Fruit fly (Drosophila melanogaster) whole organism, prepupa: Measurements from ENCODE around the gene noc.

Experiments
- CG10631 ChIP-seq: fragments of 200-800 bp; sonication (Bioruptor generic); optimal IDR thresholded peaks from 2 replicates; lab custom pipeline; 2016; ENCODE audit warnings: missing biosample characterization, missing genetic modification characterization
- CG10669 ChIP-seq: fragments of 200-800 bp; sonication (Bioruptor generic); optimal IDR thresholded peaks from 3 replicates; lab custom pipeline; 2018; ENCODE audit warnings: missing biosample characterization, mild to moderate bottlenecking, missing genetic modification characterization, moderate library complexity
- CG11762 ChIP-seq: fragments of 200-800 bp; sonication (Bioruptor generic); optimal IDR thresholded peaks from 3 replicates; lab custom pipeline; 2016; ENCODE audit warnings: missing biosample characterization, missing genetic modification characterization; ENCODE audit not compliant: insufficient read depth
- CG15336 ChIP-seq: fragments of 200-800 bp; sonication (Bioruptor generic); IDR thresholded peaks from 2 replicates; pipeline ENCODE4 v1.3.6; 2022; ENCODE audit warnings: missing biosample characterization, missing genetic modification characterization
- CG1621 ChIP-seq: fragments of 200-800 bp; sonication (Bioruptor generic); optimal IDR thresholded peaks from 3 replicates; lab custom pipeline; 2018; ENCODE audit warnings: missing biosample characterization, mild to moderate bottlenecking, missing genetic modification characterization
- CG16779 ChIP-seq: fragments of 200-800 bp; sonication (Bioruptor generic); optimal IDR thresholded peaks from 3 replicates; lab custom pipeline; 2017; ENCODE audit warnings: missing biosample characterization, mild to moderate bottlenecking, missing genetic modification characterization
- CG3032 ChIP-seq: fragments of 200-800 bp; optimal IDR thresholded peaks from 2 replicates; lab custom pipeline; 2019; ENCODE audit warnings: missing biosample characterization, mild to moderate bottlenecking, missing genetic modification characterization, moderate library complexity
- CG32006 ChIP-seq: fragments of 200-800 bp; sonication (Bioruptor generic); optimal IDR thresholded peaks from 3 replicates; lab custom pipeline; 2017; ENCODE audit warnings: missing biosample characterization, mild to moderate bottlenecking, missing genetic modification characterization
- CG34406 ChIP-seq: fragments of 200-800 bp; sonication (Bioruptor generic); optimal IDR thresholded peaks from 3 replicates; lab custom pipeline; 2016; ENCODE audit warnings: missing biosample characterization, missing genetic modification characterization
- CG3919 ChIP-seq: fragments of 200-800 bp; sonication (Bioruptor generic); optimal IDR thresholded peaks from 3 replicates; lab custom pipeline; 2016; ENCODE audit warnings: missing biosample characterization, missing genetic modification characterization
- CG6163 ChIP-seq: fragments of 200-800 bp; sonication (Bioruptor generic); IDR thresholded peaks from 3 replicates; pipeline ENCODE4 v1.3.6; 2022; ENCODE audit warnings: missing biosample characterization, missing genetic modification characterization
- CG6276 ChIP-seq: fragments of 200-800 bp; sonication (Bioruptor generic); optimal IDR thresholded peaks from 2 replicates; lab custom pipeline; 2017; ENCODE audit warnings: missing biosample characterization, mild to moderate bottlenecking, missing genetic modification characterization
- CG6792 ChIP-seq: fragments of 200-800 bp; sonication (Bioruptor generic); optimal IDR thresholded peaks from 3 replicates; lab custom pipeline; 2016; ENCODE audit warnings: missing biosample characterization, missing genetic modification characterization
- CG6808 ChIP-seq: fragments of 200-800 bp; sonication (Bioruptor generic); optimal IDR thresholded peaks from 3 replicates; lab custom pipeline; 2017; ENCODE audit warnings: missing biosample characterization, missing genetic modification characterization, mild to moderate bottlenecking, moderate library complexity, missing genetic modification reagents
- CG6854 ChIP-seq: fragments of 200-800 bp; sonication (Bioruptor generic); optimal IDR thresholded peaks from 2 replicates; lab custom pipeline; 2017; ENCODE audit warnings: missing biosample characterization, mild to moderate bottlenecking, missing genetic modification characterization
- CG8119 ChIP-seq: fragments of 200-800 bp; sonication (Bioruptor generic); IDR thresholded peaks from 3 replicates; pipeline ENCODE4 v1.3.6; 2022; ENCODE audit warnings: missing biosample characterization, missing genetic modification characterization
- CG8632 ChIP-seq: fragments of 200-800 bp; sonication (Bioruptor generic); optimal IDR thresholded peaks from 3 replicates; lab custom pipeline; 2016; ENCODE audit warnings: missing biosample characterization, missing genetic modification characterization
- CG9139 ChIP-seq: fragments of 200-800 bp; sonication (Bioruptor generic); optimal IDR thresholded peaks from 3 replicates; lab custom pipeline; 2017; ENCODE audit warnings: missing biosample characterization, mild to moderate bottlenecking, missing genetic modification characterization
- Eip75B ChIP-seq: fragments of 200-800 bp; sonication (Bioruptor generic); optimal IDR thresholded peaks from 3 replicates; lab custom pipeline; 2016; ENCODE audit warnings: missing biosample characterization, missing genetic modification characterization
- Eip78C ChIP-seq: fragments of 200-800 bp; sonication (Bioruptor generic); peaks from one replicate; lab custom pipeline; 2016; ENCODE audit warnings: missing biosample characterization, missing genetic modification characterization
- Ets96B ChIP-seq: fragments of 200-800 bp; optimal IDR thresholded peaks from 2 replicates; lab custom pipeline; 2019; ENCODE audit warnings: missing biosample characterization, mild to moderate bottlenecking, missing genetic modification characterization, moderate library complexity
- Hr38 ChIP-seq: sonication (Bioruptor generic); optimal IDR thresholded peaks from 2 replicates; lab custom pipeline; 2016; ENCODE audit warnings: missing biosample characterization, missing genetic modification characterization
- Hr4 ChIP-seq: fragments of 200-800 bp; sonication (Bioruptor generic); optimal IDR thresholded peaks from 3 replicates; lab custom pipeline; 2016; ENCODE audit warnings: missing biosample characterization, missing genetic modification characterization
- Lpt ChIP-seq: fragments of 200-800 bp; sonication (Bioruptor generic); optimal IDR thresholded peaks from 3 replicates; lab custom pipeline; 2016; ENCODE audit warnings: missing biosample characterization, missing genetic modification characterization
- Met ChIP-seq: fragments of 200-800 bp; sonication (Bioruptor generic); optimal IDR thresholded peaks from 3 replicates; lab custom pipeline; 2016; ENCODE audit warnings: missing biosample characterization, missing genetic modification characterization
- OdsH ChIP-seq: fragments of 200-800 bp; sonication (Bioruptor generic); optimal IDR thresholded peaks from 3 replicates; lab custom pipeline; 2016; ENCODE audit warnings: missing biosample characterization, missing genetic modification characterization
- Smox ChIP-seq: fragments of 200-800 bp; sonication (Bioruptor generic); optimal IDR thresholded peaks from 3 replicates; lab custom pipeline; 2016; ENCODE audit warnings: missing biosample characterization, missing genetic modification characterization
- Sox102F ChIP-seq: fragments of 200-800 bp; sonication (Bioruptor generic); optimal IDR thresholded peaks from 2 replicates; lab custom pipeline; 2016; ENCODE audit warnings: missing biosample characterization, mild to moderate bottlenecking, missing genetic modification characterization
- achi ChIP-seq: fragments of 200-800 bp; sonication (Bioruptor generic); optimal IDR thresholded peaks from 3 replicates; lab custom pipeline; 2016; ENCODE audit warnings: missing biosample characterization, missing genetic modification characterization
- acj6 ChIP-seq: fragments of 200-800 bp; sonication (Bioruptor generic); optimal IDR thresholded peaks from 3 replicates; lab custom pipeline; 2016; ENCODE audit warnings: missing biosample characterization, missing genetic modification characterization
- cyc ChIP-seq: fragments of 200-800 bp; sonication (Bioruptor generic); optimal IDR thresholded peaks from 3 replicates; lab custom pipeline; 2016; ENCODE audit warnings: missing biosample characterization, missing genetic modification characterization
- dsx ChIP-seq: fragments of 200-800 bp; optimal IDR thresholded peaks from 3 replicates; lab custom pipeline; 2019; ENCODE audit warnings: missing biosample characterization, mild to moderate bottlenecking, missing genetic modification characterization, moderate library complexity; ENCODE audit not compliant: poor library complexity, severe bottlenecking
- esn ChIP-seq: fragments of 200-800 bp; sonication (Bioruptor generic); optimal IDR thresholded peaks from 2 replicates; lab custom pipeline; 2016; ENCODE audit warnings: missing biosample characterization, mild to moderate bottlenecking, missing genetic modification characterization, moderate library complexity
- lz ChIP-seq: fragments of 200-800 bp; sonication (Bioruptor generic); optimal IDR thresholded peaks from 3 replicates; lab custom pipeline; 2016; ENCODE audit warnings: missing biosample characterization, missing genetic modification characterization
- net ChIP-seq: fragments of 200-800 bp; sonication (Bioruptor generic); optimal IDR thresholded peaks from 3 replicates; lab custom pipeline; 2016; ENCODE audit warnings: missing biosample characterization, missing genetic modification characterization
- pdm3 ChIP-seq: fragments of 200-800 bp; sonication (Bioruptor generic); optimal IDR thresholded peaks from 3 replicates; lab custom pipeline; 2016; ENCODE audit warnings: missing biosample characterization, missing genetic modification characterization
- salr ChIP-seq, 2 experiments: fragments of 200-800 bp; sonication (Bioruptor generic); optimal IDR thresholded peaks; 3 replicates each; lab custom pipeline; 2016 to 2018; ENCODE audit warnings: missing biosample characterization in 2 of 2, missing genetic modification characterization in 2 of 2, mild to moderate bottlenecking in 1 of 2
- spab ChIP-seq: fragments of 200-800 bp; sonication (Bioruptor generic); optimal IDR thresholded peaks from 2 replicates; lab custom pipeline; 2017; ENCODE audit warnings: missing biosample characterization, mild to moderate bottlenecking, missing genetic modification characterization, missing genetic modification reagents
- ss ChIP-seq, 2 experiments: fragments of 200-800 bp; sonication (Bioruptor generic); optimal IDR thresholded peaks; 2 replicates in 1 of 2; 3 replicates in 1 of 2; lab custom pipeline; 2017 to 2018; ENCODE audit warnings: mild to moderate bottlenecking in 2 of 2, missing biosample characterization in 2 of 2, missing genetic modification characterization in 2 of 2, moderate library complexity in 1 of 2
- svp ChIP-seq: fragments of 200-800 bp; sonication (Bioruptor generic); peaks from one replicate; lab custom pipeline; 2016; ENCODE audit warnings: missing biosample characterization, missing genetic modification characterization
- topi ChIP-seq: fragments of 200-800 bp; sonication (Bioruptor generic); optimal IDR thresholded peaks from 3 replicates; lab custom pipeline; 2016; ENCODE audit warnings: missing biosample characterization, missing genetic modification characterization

noc gene

DNA sequence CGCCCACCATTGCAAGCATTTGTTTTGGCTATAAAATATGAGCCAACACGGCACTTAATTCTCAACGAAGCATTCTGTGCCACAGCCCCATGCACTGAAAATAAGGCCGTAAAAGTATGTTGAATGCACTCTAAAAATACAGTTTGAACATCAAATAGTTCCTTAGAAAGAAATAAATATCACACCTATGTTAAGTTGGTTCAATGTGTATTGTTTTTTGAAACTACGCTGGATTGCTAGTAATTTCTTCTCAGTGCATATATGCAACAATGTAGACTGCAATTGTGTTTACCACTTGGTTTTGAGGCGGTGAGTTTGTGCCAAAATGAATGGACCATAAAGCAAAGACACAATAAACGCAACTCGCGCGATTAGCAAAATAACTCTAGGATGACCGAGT is 30.8 kb downstream of the noc start (continued):
- TF ChIP-seq CG16779 (tag; lab: Kevin White, UChicago) = no peak
- TF ChIP-seq achi (GFP tag; lab: Kevin White, UChicago) = peak; percentile 4
- TF ChIP-seq CG9139 (GFP tag; lab: Kevin White, UChicago) = no peak
- no peak for TF ChIP-seq esn (GFP tag; lab: Kevin White, UChicago)
- TF ChIP-seq CG15336 (GFP tag; lab: Robert Waterston, UW) = peak; percentile 52
- no peak for TF ChIP-seq CG11762
- TF ChIP-seq CG6276 (GFP tag; lab: Kevin White, UChicago) = no peak
- TF ChIP-seq CG3032 (tag; lab: Kevin White, UChicago) = no peak
- TF ChIP-seq Eip75B = peak; percentile 2
- TF ChIP-seq ss (GFP tag; optimal IDR thresholded peaks at IDR 0.05; lab: Kevin White, UChicago) = no peak
- no peak for TF ChIP-seq CG6854 (GFP tag; lab: Kevin White, UChicago)
- no peak for TF ChIP-seq CG8119
- TF ChIP-seq CG6163 (GFP tag; lab: Robert Waterston, UW) = peak; percentile 61; the same call in 2 of the 3 replicates
- no peak for TF ChIP-seq spab
- no peak for TF ChIP-seq CG1621 (tag; lab: Kevin White, UChicago)
- TF ChIP-seq CG6808 (GFP tag; lab: Kevin White, UChicago) = no peak
- TF ChIP-seq, all 60 proteins: peak for 17

DNA sequence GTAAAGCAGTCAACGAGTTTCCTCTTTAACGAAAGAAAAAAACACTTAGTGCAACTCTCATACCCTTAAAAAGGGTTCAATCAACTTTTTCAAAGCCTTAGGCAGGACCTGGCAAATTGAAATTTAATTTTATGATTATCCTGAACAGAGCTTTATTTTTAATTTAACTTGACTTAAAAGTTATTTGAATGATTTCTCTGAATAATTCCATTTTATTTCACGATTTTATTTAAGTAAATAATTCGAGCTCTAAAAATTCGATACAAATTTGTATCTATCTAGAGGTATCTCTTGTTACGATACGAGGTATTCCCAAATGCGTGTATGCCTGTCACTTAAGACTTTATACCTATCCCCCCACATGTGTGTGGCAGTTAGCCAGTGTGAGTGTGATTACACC is 33.1 kb downstream of the noc start:
- TF ChIP-seq CG32006 (GFP tag; lab: Kevin White, UChicago) = peak; percentile 52
- peak; percentile 52 for TF ChIP-seq CG10631 (GFP tag; lab: Kevin White, UChicago)
- TF ChIP-seq achi (GFP tag; lab: Kevin White, UChicago) = no peak
- no peak for TF ChIP-seq Sox102F (GFP tag; lab: Kevin White, UChicago)
- no peak for TF ChIP-seq CG8632 (GFP tag; lab: Kevin White, UChicago)
- TF ChIP-seq cyc (GFP tag; lab: Kevin White, UChicago) = no peak
- TF ChIP-seq esn (GFP tag; lab: Kevin White, UChicago) = no peak
- no peak for TF ChIP-seq Lpt
- TF ChIP-seq acj6 (GFP tag; lab: Kevin White, UChicago) = peak; percentile 14
- TF ChIP-seq CG10669 = peak; percentile 9
- peak; percentile 70 for TF ChIP-seq svp (GFP tag; lab: Kevin White, UChicago)
- peak; percentile 55 for TF ChIP-seq Ets96B (tag; lab: Kevin White, UChicago)
- no peak for TF ChIP-seq lz
- TF ChIP-seq Hr4 = peak; percentile 40
- TF ChIP-seq Eip75B = peak; percentile 32
- TF ChIP-seq Eip78C = peak; percentile 81
- no peak for TF ChIP-seq Smox (GFP tag; lab: Kevin White, UChicago)
- peak; percentile 3 for TF ChIP-seq spab
- no peak for TF ChIP-seq CG6792 (GFP tag; lab: Kevin White, UChicago)
- TF ChIP-seq Met (GFP tag; lab: Kevin White, UChicago) = no peak
- TF ChIP-seq CG3919 (GFP tag; lab: Kevin White, UChicago) = peak; percentile 39
- no peak for TF ChIP-seq Hr38
- TF ChIP-seq CG3032 (tag; lab: Kevin White, UChicago) = peak; percentile 0
- TF ChIP-seq salr (GFP tag; optimal IDR thresholded peaks at IDR 0.05; lab: Kevin White, UChicago) = peak in 1 of 2 experiments; percentile 17
- TF ChIP-seq CG6808 (GFP tag; lab: Kevin White, UChicago) = peak; percentile 22
- TF ChIP-seq pdm3 = no peak
- peak; percentile 10 for TF ChIP-seq CG34406 (GFP tag; lab: Kevin White, UChicago)
- TF ChIP-seq topi (GFP tag; lab: Kevin White, UChicago) = peak; percentile 10
- TF ChIP-seq CG6163 (GFP tag; lab: Robert Waterston, UW) = peak; percentile 8; the same call in 1 of the 3 replicates
- peak; percentile 31 for TF ChIP-seq OdsH (GFP tag; lab: Kevin White, UChicago)
- TF ChIP-seq CG6276 (GFP tag; lab: Kevin White, UChicago) = no peak
- peak; percentile 20 for TF ChIP-seq dsx (GFP tag; lab: Kevin White, UChicago)
- 0 out of 3 replicates have a peak, but pooled peaks have one; percentile 24 for TF ChIP-seq CG8119
- TF ChIP-seq net (GFP tag; lab: Kevin White, UChicago) = no peak
